Fruit fly (Drosophila melanogaster): Measurements from ENCODE around the gene CG9701.
A peak's percentile ranks its signal among the peaks of the same experiment; 100 is the strongest.

CG9701 gene

DNA sequence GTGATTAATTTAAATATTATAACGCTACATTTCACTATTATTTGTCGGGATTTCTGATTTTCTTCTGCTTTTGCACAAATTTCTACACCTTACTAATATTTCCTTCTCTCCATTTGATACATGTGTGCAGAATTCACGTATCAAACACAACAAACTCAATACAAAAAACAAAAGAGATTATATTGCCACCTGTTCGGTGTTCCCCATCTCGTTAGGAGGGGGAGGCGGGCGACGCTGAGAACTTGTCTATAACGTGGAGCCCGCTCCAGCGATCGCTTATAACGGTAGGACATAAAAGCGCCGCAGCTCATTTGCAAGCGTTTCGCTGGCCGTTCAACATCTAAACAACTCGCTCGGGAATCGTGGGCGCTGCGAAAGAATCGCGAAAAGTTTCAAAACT lies at the start of gene CG9701:
TSS of gene CG9701 (plus strand) at position 301 of the 400 bp plus-strand sequence.
- TF ChIP-seq Sp1 (GFP tag; optimal IDR thresholded peaks at IDR 0.05) (no peak), pan (optimal IDR thresholded peaks at IDR 0.05) (no peak), tai (GFP tag; optimal IDR thresholded peaks at IDR 0.05) (no peak), ey (GFP tag; optimal IDR thresholded peaks at IDR 0.05) (no peak), Dfd (GFP tag; optimal IDR thresholded peaks at IDR 0.05) (no peak), CG9705 (GFP tag; optimal IDR thresholded peaks at IDR 0.05) (no peak), Vsx2 (GFP tag; optimal IDR thresholded peaks at IDR 0.05; ENCODE audit: partially characterized antibody) (no peak), HLH106 (tag; optimal IDR thresholded peaks at IDR 0.05) (no peak), br (GFP tag; optimal IDR thresholded peaks at IDR 0.05) (no peak), Rel (GFP tag; optimal IDR thresholded peaks at IDR 0.05) (no peak), Rel (tag; optimal IDR thresholded peaks at IDR 0.05) (no peak), rgr (GFP tag; optimal IDR thresholded peaks at IDR 0.05) (no peak)

DNA sequence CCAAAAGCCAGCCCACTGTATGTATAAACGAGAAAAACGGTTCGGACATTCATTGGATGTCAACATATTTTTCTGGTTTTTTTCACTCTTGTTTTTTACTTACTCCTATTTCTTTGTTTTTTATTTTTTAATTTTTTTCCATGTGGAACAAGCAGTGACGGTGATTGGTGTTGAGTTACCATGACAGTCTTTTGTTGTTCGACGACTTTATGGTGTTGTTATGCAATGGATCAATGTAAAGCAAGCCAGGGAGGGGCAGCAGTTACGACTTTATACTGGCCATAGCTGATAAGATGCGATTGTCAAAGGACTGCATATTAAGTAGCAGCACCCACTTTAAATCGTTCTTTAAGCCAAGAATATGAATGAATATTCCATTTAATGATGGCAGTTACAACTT lies 43.9 kb upstream of the CG9701 start:
- TF ChIP-seq N (GFP tag; optimal IDR thresholded peaks at IDR 0.05) = no peak
- no peak for TF ChIP-seq Hnf4 (GFP tag; optimal IDR thresholded peaks at IDR 0.05)
- TF ChIP-seq Sp1 (GFP tag; optimal IDR thresholded peaks at IDR 0.05) = no peak
- no peak for TF ChIP-seq CrebA (GFP tag; optimal IDR thresholded peaks at IDR 0.05; ENCODE audit: borderline replicate concordance)
- TF ChIP-seq h (GFP tag; optimal IDR thresholded peaks at IDR 0.05) = no peak
- no peak for TF ChIP-seq Myc (optimal IDR thresholded peaks at IDR 0.05)
- TF ChIP-seq psq (GFP tag; optimal IDR thresholded peaks at IDR 0.05) = no peak
- TF ChIP-seq HLH106 (tag; optimal IDR thresholded peaks at IDR 0.05) = no peak
- no peak for TF ChIP-seq Dfd (GFP tag; optimal IDR thresholded peaks at IDR 0.05)
- TF ChIP-seq pan (optimal IDR thresholded peaks at IDR 0.05) = no peak
- no peak for TF ChIP-seq GATAd (GFP tag; optimal IDR thresholded peaks at IDR 0.05)
- TF ChIP-seq sv (GFP tag; optimal IDR thresholded peaks at IDR 0.05) = no peak
- no peak for TF ChIP-seq woc (GFP tag; optimal IDR thresholded peaks at IDR 0.05)
- no peak for TF ChIP-seq usp (GFP tag; optimal IDR thresholded peaks at IDR 0.05)
- TF ChIP-seq rgr (GFP tag; optimal IDR thresholded peaks at IDR 0.05) = no peak
- no peak for TF ChIP-seq dsf (GFP tag; optimal IDR thresholded peaks at IDR 0.05; ENCODE audit: borderline replicate concordance)
- no peak for TF ChIP-seq foxo (GFP tag; optimal IDR thresholded peaks at IDR 0.05)
- TF ChIP-seq Hr83 (GFP tag; optimal IDR thresholded peaks at IDR 0.05; ENCODE audit: poor library complexity, severe bottlenecking) = no peak
- TF ChIP-seq sage (GFP tag; optimal IDR thresholded peaks at IDR 0.05) = no peak

DNA sequence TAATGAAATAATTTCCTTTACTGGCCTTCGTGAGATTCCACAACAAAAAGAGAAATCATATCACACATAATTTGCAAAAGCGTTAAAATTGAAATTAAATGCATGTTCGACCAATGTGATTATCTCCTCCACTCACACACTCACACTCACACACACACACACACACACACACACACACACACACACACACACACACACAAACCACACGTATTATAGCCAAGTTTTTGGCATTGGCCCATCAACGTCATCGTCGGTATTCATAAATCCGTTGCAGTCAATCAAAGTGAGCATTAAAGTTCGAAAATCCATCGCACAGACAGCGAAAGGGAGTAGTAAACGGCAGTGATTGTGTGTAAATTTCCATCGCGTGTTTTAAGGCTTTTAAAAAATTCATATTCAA lies 43.3 kb upstream of the CG9701 start:
- TF ChIP-seq Dfd (GFP tag; optimal IDR thresholded peaks at IDR 0.05) (peak; percentile 85), OdsH (GFP tag; optimal IDR thresholded peaks at IDR 0.05) (no peak)

DNA sequence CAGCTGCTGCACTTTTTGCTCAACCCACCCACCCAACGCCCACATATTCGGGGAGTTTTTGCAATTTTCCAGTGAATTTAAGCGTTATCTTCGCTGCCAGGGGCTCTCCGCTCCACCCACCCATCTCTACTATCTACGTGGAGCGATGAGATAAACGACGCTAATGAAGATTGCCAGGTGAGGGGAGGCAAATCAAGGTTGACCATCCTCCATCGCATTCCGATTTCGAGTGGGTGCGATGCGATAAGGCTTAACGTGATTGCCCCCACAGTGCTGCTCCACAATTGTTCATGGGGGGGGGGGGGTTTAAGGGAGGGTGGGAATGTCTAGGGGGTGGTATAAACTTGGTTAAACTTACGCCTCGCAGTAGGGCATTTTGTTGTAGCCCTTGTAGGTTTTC lies 39.5 kb upstream of the CG9701 start:
- no peak for TF ChIP-seq dmrt93B (GFP tag; optimal IDR thresholded peaks at IDR 0.05)
- TF ChIP-seq jim (GFP tag; optimal IDR thresholded peaks at IDR 0.05) = no peak
- TF ChIP-seq h (GFP tag; optimal IDR thresholded peaks at IDR 0.05) = peak; percentile 7
- TF ChIP-seq brk (GFP tag; optimal IDR thresholded peaks at IDR 0.05) = no peak
- no peak for TF ChIP-seq woc (GFP tag; optimal IDR thresholded peaks at IDR 0.05)
- no peak for TF ChIP-seq ey (GFP tag; optimal IDR thresholded peaks at IDR 0.05)
- no peak for TF ChIP-seq CG9705 (GFP tag; optimal IDR thresholded peaks at IDR 0.05)
- no peak for TF ChIP-seq Dif (GFP tag; optimal IDR thresholded peaks at IDR 0.05; ENCODE audit: partially characterized antibody)
- no peak for TF ChIP-seq Hr83 (GFP tag; optimal IDR thresholded peaks at IDR 0.05; ENCODE audit: poor library complexity, severe bottlenecking)
- no peak for TF ChIP-seq fru (GFP tag; optimal IDR thresholded peaks at IDR 0.05)
- TF ChIP-seq tai (GFP tag; optimal IDR thresholded peaks at IDR 0.05) = no peak
- TF ChIP-seq Vsx2 (GFP tag; optimal IDR thresholded peaks at IDR 0.05; ENCODE audit: partially characterized antibody) = peak; percentile 57
- TF ChIP-seq Abd-B (GFP tag; optimal IDR thresholded peaks at IDR 0.05) = no peak
- no peak for TF ChIP-seq CG32264 (GFP tag; optimal IDR thresholded peaks at IDR 0.05)
- no peak for TF ChIP-seq Mio (GFP tag; optimal IDR thresholded peaks at IDR 0.05)
- TF ChIP-seq rgr (GFP tag; optimal IDR thresholded peaks at IDR 0.05) = peak; percentile 14
- TF ChIP-seq Sp1 (GFP tag; optimal IDR thresholded peaks at IDR 0.05) = no peak
- no peak for TF ChIP-seq br (GFP tag; optimal IDR thresholded peaks at IDR 0.05)
- TF ChIP-seq lola (GFP tag; optimal IDR thresholded peaks at IDR 0.05) = no peak
- TF ChIP-seq GATAd (GFP tag; optimal IDR thresholded peaks at IDR 0.05) = no peak
- no peak for TF ChIP-seq HLH106 (tag; optimal IDR thresholded peaks at IDR 0.05)
- no peak for TF ChIP-seq sv (GFP tag; optimal IDR thresholded peaks at IDR 0.05)
- no peak for TF ChIP-seq sage (GFP tag; optimal IDR thresholded peaks at IDR 0.05)
- TF ChIP-seq Rel (GFP tag; optimal IDR thresholded peaks at IDR 0.05) = no peak
- TF ChIP-seq Rel (tag; optimal IDR thresholded peaks at IDR 0.05) = peak; percentile 97
- no peak for TF ChIP-seq dsf (GFP tag; optimal IDR thresholded peaks at IDR 0.05; ENCODE audit: borderline replicate concordance)
- TF ChIP-seq Hr78 (GFP tag; optimal IDR thresholded peaks at IDR 0.05) = no peak
- TF ChIP-seq OdsH (GFP tag; optimal IDR thresholded peaks at IDR 0.05) = no peak
- no peak for TF ChIP-seq psq (GFP tag; optimal IDR thresholded peaks at IDR 0.05)

Data from whole organism, wandering third instar larva.